Worm (Caenorhabditis elegans) whole organism, late embryonic: ENCODE measurements around the gene clec-168.

Experiments
- ceh-14 ChIP-seq: sonication (generic microtip); optimal IDR thresholded peaks from 2 replicates; lab custom pipeline; 2016; ENCODE audit warnings: missing genotype, missing genetic modification characterization, missing compliant biosample characterization
- ceh-45 ChIP-seq: fragments of 200-800 bp; sonication (Bioruptor generic); IDR thresholded peaks from 2 replicates; pipeline ENCODE4 v1.3.6; 2022; ENCODE audit warnings: missing genetic modification reagents, missing genetic modification characterization, missing compliant biosample characterization
- elt-2 ChIP-seq: sonication (generic microtip); optimal IDR thresholded peaks from 2 replicates; lab custom pipeline; 2016; ENCODE audit warnings: missing genetic modification reagents, missing genetic modification characterization, missing compliant biosample characterization
- gmeb-2 ChIP-seq: sonication (generic microtip); optimal IDR thresholded peaks from 2 replicates; lab custom pipeline; 2016; ENCODE audit warnings: missing genetic modification characterization, inconsistent platforms, missing compliant biosample characterization
- hlh-13 ChIP-seq: fragments of 200-800 bp; sonication (Bioruptor generic); optimal IDR thresholded peaks from 2 replicates; lab custom pipeline; 2018; ENCODE audit warnings: mild to moderate bottlenecking, missing genetic modification characterization, missing compliant biosample characterization
- lim-6 ChIP-seq: sonication (generic microtip); optimal IDR thresholded peaks from 2 replicates; lab custom pipeline; 2016; ENCODE audit warnings: missing genetic modification characterization, missing compliant biosample characterization
- npax-4 ChIP-seq: sonication (generic microtip); optimal IDR thresholded peaks from 2 replicates; lab custom pipeline; 2016; ENCODE audit warnings: missing genetic modification characterization, missing compliant biosample characterization
- pag-3 ChIP-seq: sonication (generic microtip); optimal IDR thresholded peaks from 2 replicates; lab custom pipeline; 2016; ENCODE audit warnings: missing compliant biosample characterization, missing genetic modification characterization, borderline replicate concordance
- pax-1 ChIP-seq: fragments of 150-350 bp; optimal IDR thresholded peaks from 2 replicates; lab custom pipeline; 2014; ENCODE audit warnings: missing biosample characterization, missing genetic modification characterization
- rnt-1 ChIP-seq: sonication (generic microtip); optimal IDR thresholded peaks from 2 replicates; lab custom pipeline; 2016; ENCODE audit warnings: missing genetic modification characterization, missing compliant biosample characterization
- syd-9 ChIP-seq: sonication (generic microtip); optimal IDR thresholded peaks from 2 replicates; lab custom pipeline; 2016; ENCODE audit warnings: mild to moderate bottlenecking, missing genetic modification characterization, moderate library complexity, missing compliant biosample characterization
- unc-42 ChIP-seq: sonication (generic microtip); optimal IDR thresholded peaks from 2 replicates; lab custom pipeline; 2016; ENCODE audit warnings: missing genotype, missing genetic modification characterization, missing compliant biosample characterization
- ztf-16 ChIP-seq: sonication (generic microtip); optimal IDR thresholded peaks from 2 replicates; lab custom pipeline; 2017; ENCODE audit warnings: missing genetic modification characterization, missing compliant biosample characterization

DNA sequence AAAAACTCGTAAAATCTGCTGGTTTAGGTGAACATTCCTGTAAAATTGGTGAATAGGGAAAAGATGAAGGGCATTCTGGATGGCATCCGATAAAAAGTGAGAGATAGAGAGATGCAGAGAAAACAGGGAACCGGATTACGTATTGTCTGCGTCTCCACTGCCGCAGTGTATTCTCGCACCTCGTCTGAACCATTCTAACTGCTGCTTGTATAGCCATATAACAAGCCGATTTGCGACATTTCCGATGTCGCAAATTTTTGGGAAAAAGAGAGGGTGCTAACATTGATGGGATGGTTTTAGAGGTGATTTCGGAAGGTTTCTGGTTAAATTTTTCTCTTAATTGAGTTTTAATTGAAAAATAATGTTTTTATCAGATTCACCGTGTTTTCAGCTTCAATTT, 35.6 kb upstream of the clec-168 start, which contains the start of gene W09G12.10:
- TF ChIP-seq rnt-1 (no peak), ceh-14 (tag; lab: Kevin White, UChicago) (no peak), syd-9 (tag; lab: Kevin White, UChicago) (no peak), gmeb-2 (tag; lab: Kevin White, UChicago) (no peak), unc-42 (tag; lab: Kevin White, UChicago) (no peak), ztf-16 (tag; lab: Kevin White, UChicago) (no peak), pax-1 (tag; lab: Kevin White, UChicago) (no peak), pag-3 (tag; lab: Kevin White, UChicago) (no peak), npax-4 (tag; lab: Kevin White, UChicago) (no peak), lim-6 (tag; lab: Kevin White, UChicago) (no peak), hlh-13 (GFP tag; lab: Kevin White, UChicago) (no peak), elt-2 (tag; lab: Kevin White, UChicago) (no peak), ceh-45 (GFP tag; lab: Robert Waterston, UW) (no peak)
